Fruit fly (Drosophila melanogaster) whole organism, wandering third instar larva: ENCODE data around the gene Jwa.

Experiments
- Abd-B ChIP-seq: fragments of >200 bp; optimal IDR thresholded peaks from 2 replicates; lab custom pipeline; 2017; ENCODE audit warnings: missing biosample characterization, missing genetic modification characterization
- CG32264 ChIP-seq: fragments of 200-800 bp; sonication (Bioruptor generic); optimal IDR thresholded peaks from 2 replicates; lab custom pipeline; 2016; ENCODE audit warnings: missing biosample characterization, missing genetic modification characterization
- CG9705 ChIP-seq: fragments of 200-800 bp; sonication (Bioruptor generic); optimal IDR thresholded peaks from 2 replicates; lab custom pipeline; 2018; ENCODE audit warnings: missing biosample characterization, mild to moderate bottlenecking, missing genetic modification characterization
- CrebA ChIP-seq: fragments of 200-800 bp; sonication (Bioruptor generic); optimal IDR thresholded peaks from 2 replicates; lab custom pipeline; 2016; ENCODE audit warnings: missing biosample characterization, mild to moderate bottlenecking, missing genetic modification characterization, borderline replicate concordance
- Dfd ChIP-seq: fragments of >200 bp; optimal IDR thresholded peaks from 2 replicates; lab custom pipeline; 2017; ENCODE audit warnings: missing biosample characterization, missing genetic modification characterization
- Dif ChIP-seq: fragments of 200-275, 200-300 bp; sonication (Bioruptor generic); optimal IDR thresholded peaks from 2 replicates; lab custom pipeline; 2018; ENCODE audit warnings: missing biosample characterization, missing genetic modification characterization; ENCODE audit not compliant: partially characterized antibody
- GATAd ChIP-seq: sonication (Bioruptor generic); optimal IDR thresholded peaks from 2 replicates; lab custom pipeline; 2016; ENCODE audit warnings: missing biosample characterization, missing genetic modification characterization
- HLH106 ChIP-seq: fragments of 200-800 bp; optimal IDR thresholded peaks from 3 replicates; lab custom pipeline; 2019; ENCODE audit warnings: missing biosample characterization, mild to moderate bottlenecking, missing genetic modification characterization, moderate library complexity
- Hnf4 ChIP-seq: fragments of 200-800 bp; sonication (Bioruptor generic); optimal IDR thresholded peaks from 2 replicates; lab custom pipeline; 2016; ENCODE audit warnings: missing biosample characterization, mild to moderate bottlenecking, missing genetic modification characterization
- Hr78 ChIP-seq: fragments of >200 bp; optimal IDR thresholded peaks from 2 replicates; lab custom pipeline; 2017; ENCODE audit warnings: missing biosample characterization, missing genetic modification characterization
- Hr83 ChIP-seq: fragments of 200-300 bp; sonication (Bioruptor generic); optimal IDR thresholded peaks from 2 replicates; lab custom pipeline; 2016; ENCODE audit warnings: missing biosample characterization, mild to moderate bottlenecking, missing genetic modification characterization, moderate library complexity; ENCODE audit not compliant: poor library complexity, severe bottlenecking
- Jra ChIP-seq: sonication (Bioruptor generic); optimal IDR thresholded peaks from 2 replicates; lab custom pipeline; 2016; ENCODE audit warnings: missing biosample characterization, missing genetic modification characterization
- Myc ChIP-seq: fragments of >200 bp; optimal IDR thresholded peaks from 2 replicates; lab custom pipeline; 2017
- N ChIP-seq: fragments of >200 bp; optimal IDR thresholded peaks from 2 replicates; lab custom pipeline; 2018; ENCODE audit warnings: missing biosample characterization, missing external identifiers, missing genetic modification characterization
- OdsH ChIP-seq: fragments of 200-800 bp; sonication (Bioruptor generic); optimal IDR thresholded peaks from 2 replicates; lab custom pipeline; 2016; ENCODE audit warnings: missing biosample characterization, mild to moderate bottlenecking, missing genetic modification characterization
- Rel ChIP-seq, 2 experiments: fragments of 200-800 bp; sonication (Bioruptor generic) in 1 of 2; optimal IDR thresholded peaks; 2 replicates in 1 of 2; 3 replicates in 1 of 2; lab custom pipeline; 2016 to 2019; ENCODE audit warnings: mild to moderate bottlenecking in 2 of 2, missing biosample characterization in 2 of 2, missing genetic modification characterization in 2 of 2, moderate library complexity in 1 of 2
- Sp1 ChIP-seq: fragments of 200-800 bp; sonication (Bioruptor generic); optimal IDR thresholded peaks from 3 replicates; lab custom pipeline; 2019; ENCODE audit warnings: missing biosample characterization, mild to moderate bottlenecking, missing genetic modification characterization, moderate library complexity
- br ChIP-seq: fragments of 200-800 bp; sonication (Bioruptor generic); optimal IDR thresholded peaks from 2 replicates; lab custom pipeline; 2016; ENCODE audit warnings: missing biosample characterization, missing genetic modification characterization
- brk ChIP-seq: fragments of 200-800 bp; sonication (Bioruptor generic); optimal IDR thresholded peaks from 2 replicates; lab custom pipeline; 2016; ENCODE audit warnings: missing biosample characterization, mild to moderate bottlenecking, missing genetic modification characterization
- dl ChIP-seq, 2 experiments: fragments of 175-275, 200-275 bp in 1 of 2; fragments of 200-275 bp in 1 of 2; sonication (Bioruptor generic); optimal IDR thresholded peaks; lab custom pipeline; 2018; ENCODE audit warnings: mild to moderate bottlenecking in 2 of 2, missing biosample characterization in 2 of 2, missing genetic modification characterization in 2 of 2, moderate library complexity in 2 of 2; ENCODE audit not compliant: partially characterized antibody in 2 of 2, insufficient read depth in 1 of 2
- dmrt93B ChIP-seq: fragments of 200-800 bp; sonication (Bioruptor generic); optimal IDR thresholded peaks from 2 replicates; lab custom pipeline; 2018; ENCODE audit warnings: missing biosample characterization, mild to moderate bottlenecking, missing genetic modification characterization
- dsf ChIP-seq: sonication (Bioruptor generic); optimal IDR thresholded peaks from 2 replicates; lab custom pipeline; 2016; ENCODE audit warnings: missing biosample characterization, missing genetic modification characterization, borderline replicate concordance
- ey ChIP-seq: fragments of 200-800 bp; sonication (Bioruptor generic); optimal IDR thresholded peaks from 2 replicates; lab custom pipeline; 2016; ENCODE audit warnings: missing biosample characterization, missing genetic modification characterization
- foxo ChIP-seq, 2 experiments: fragments of 200-800 bp; sonication (Bioruptor generic); optimal IDR thresholded peaks; 2 replicates in 1 of 2; 3 replicates in 1 of 2; lab custom pipeline; 2016 to 2017; ENCODE audit warnings: missing biosample characterization in 2 of 2, missing genetic modification characterization in 2 of 2
- fru ChIP-seq: fragments of 200-800 bp; sonication (Bioruptor generic); optimal IDR thresholded peaks from 3 replicates; lab custom pipeline; 2016; ENCODE audit warnings: missing biosample characterization, mild to moderate bottlenecking, missing genetic modification characterization
- h ChIP-seq: fragments of 200-800 bp; sonication (Bioruptor generic); optimal IDR thresholded peaks from 3 replicates; lab custom pipeline; 2016; ENCODE audit warnings: missing biosample characterization, mild to moderate bottlenecking, missing genetic modification characterization
- jim ChIP-seq: fragments of 175-275, 200-325 bp; sonication (Bioruptor generic); optimal IDR thresholded peaks from 2 replicates; lab custom pipeline; 2016; ENCODE audit warnings: missing biosample characterization, mild to moderate bottlenecking, missing genetic modification characterization
- lola ChIP-seq: fragments of >200 bp; optimal IDR thresholded peaks from 2 replicates; lab custom pipeline; 2017; ENCODE audit warnings: missing biosample characterization, missing genetic modification characterization
- pan ChIP-seq: fragments of >200 bp; optimal IDR thresholded peaks from 2 replicates; lab custom pipeline; 2017
- psq ChIP-seq: fragments of 200-800 bp; sonication (Bioruptor generic); optimal IDR thresholded peaks from 3 replicates; lab custom pipeline; 2017; ENCODE audit warnings: missing biosample characterization, mild to moderate bottlenecking, missing genetic modification characterization, moderate library complexity
- rgr ChIP-seq: fragments of 200-800 bp; sonication (Bioruptor generic); optimal IDR thresholded peaks from 3 replicates; lab custom pipeline; 2016; ENCODE audit warnings: missing biosample characterization, mild to moderate bottlenecking, missing genetic modification characterization
- sage ChIP-seq: fragments of 200-800 bp; sonication (Bioruptor generic); optimal IDR thresholded peaks from 2 replicates; lab custom pipeline; 2016; ENCODE audit warnings: missing biosample characterization, mild to moderate bottlenecking, missing genetic modification characterization
- sv ChIP-seq: fragments of 200-800 bp; sonication (Bioruptor generic); optimal IDR thresholded peaks from 3 replicates; lab custom pipeline; 2016; ENCODE audit warnings: missing biosample characterization, missing genetic modification characterization
- tai ChIP-seq: sonication (Bioruptor generic); optimal IDR thresholded peaks from 2 replicates; lab custom pipeline; 2016; ENCODE audit warnings: missing biosample characterization, missing genetic modification characterization
- usp ChIP-seq: fragments of >200 bp; optimal IDR thresholded peaks from 2 replicates; lab custom pipeline; 2017; ENCODE audit warnings: missing biosample characterization, missing genetic modification characterization
- woc ChIP-seq: sonication (Bioruptor generic); optimal IDR thresholded peaks from 2 replicates; lab custom pipeline; 2016; ENCODE audit warnings: missing biosample characterization, mild to moderate bottlenecking, missing genetic modification characterization

The Jwa gene

DNA sequence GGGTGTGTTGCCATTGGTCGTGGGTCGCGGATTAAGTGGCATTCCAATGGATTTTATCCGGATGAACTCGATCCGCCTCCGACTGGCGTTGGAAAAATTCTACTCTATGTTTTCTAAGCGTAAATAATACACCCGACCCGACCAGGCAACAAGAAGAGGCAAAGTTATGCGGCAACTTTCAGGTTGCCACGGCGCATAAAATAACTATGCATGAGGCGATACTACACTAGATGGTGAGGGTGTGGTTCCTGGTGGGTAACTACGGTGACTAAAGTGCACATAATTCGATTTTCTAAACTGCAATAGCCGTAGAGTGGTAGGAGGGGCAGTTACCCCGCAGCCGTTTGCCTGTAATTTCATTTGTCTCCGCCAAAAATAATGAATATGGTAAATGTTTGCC, 34.4 kb downstream of the Jwa start, which contains the start of gene CG43338:
TSS of gene CG43338 (minus strand) at position 101 of the 400 bp plus-strand sequence.
- TF ChIP-seq Hr78 (GFP tag; lab: Kevin White, UChicago) (no peak), fru (no peak), Hnf4 (GFP tag; lab: Kevin White, UChicago) (no peak), Jra (GFP tag; lab: Kevin White, UChicago) (no peak)
- TF ChIP-seq, all 38 proteins: peak for 0

DNA sequence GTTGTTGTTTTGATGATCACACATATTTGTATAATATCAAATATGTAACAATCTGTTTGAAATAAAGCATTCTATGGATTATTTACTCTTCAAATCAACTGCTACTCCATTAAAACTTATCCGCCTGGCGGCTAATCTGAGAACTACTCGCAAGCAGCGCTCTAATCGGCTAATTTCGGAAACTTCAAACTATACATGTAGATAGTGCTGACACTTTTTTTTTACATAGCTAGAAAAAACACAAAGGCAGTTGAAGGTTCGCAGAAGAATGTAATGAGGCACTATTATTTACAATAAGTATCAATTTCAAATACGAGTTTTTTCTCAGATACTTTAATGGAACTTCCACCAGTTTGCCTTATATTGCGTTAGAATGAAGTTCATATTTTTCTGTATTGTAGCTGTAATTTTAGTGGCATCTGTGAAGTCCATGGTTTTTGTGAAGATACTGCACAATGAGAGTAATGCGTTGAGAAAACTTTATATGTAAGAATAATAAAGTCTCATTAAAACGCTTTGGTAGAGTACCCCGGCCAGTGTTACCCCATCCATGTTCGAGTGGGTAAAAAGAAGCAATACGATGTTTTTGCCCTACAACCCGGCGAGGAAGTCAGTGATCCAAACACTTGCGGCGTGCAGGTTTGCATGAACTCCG, 39.4 kb downstream of the Jwa start:
- TF ChIP-seq Jra (GFP tag; lab: Kevin White, UChicago), result no peak
- TF ChIP-seq N (GFP tag; lab: Kevin White, UChicago), result no peak
- no peak for TF ChIP-seq br (GFP tag; lab: Kevin White, UChicago)
- TF ChIP-seq woc (GFP tag; lab: Kevin White, UChicago), result no peak
- TF ChIP-seq pan (lab: Kevin White, UChicago), result no peak
- TF ChIP-seq OdsH, result peak; percentile 31
- TF ChIP-seq usp, result no peak
- TF ChIP-seq psq, result peak; percentile 3
- TF ChIP-seq sage (GFP tag; lab: Kevin White, UChicago), result no peak
- TF ChIP-seq Dif (GFP tag; lab: Kevin White, UChicago), result no peak
- no peak for TF ChIP-seq tai (GFP tag; lab: Kevin White, UChicago)
- TF ChIP-seq CrebA (GFP tag; lab: Kevin White, UChicago), result no peak
- no peak for TF ChIP-seq Dfd (GFP tag; lab: Kevin White, UChicago)
- TF ChIP-seq lola (GFP tag; lab: Kevin White, UChicago), result no peak
- peak in 1 of 2 experiments; percentile 47 for TF ChIP-seq foxo (GFP tag; optimal IDR thresholded peaks at IDR 0.05; lab: Kevin White, UChicago)
- TF ChIP-seq h, result no peak
- TF ChIP-seq CG9705 (GFP tag; lab: Kevin White, UChicago), result peak; percentile 18
- TF ChIP-seq ey (GFP tag; lab: Kevin White, UChicago), result no peak
- TF ChIP-seq rgr (GFP tag; lab: Kevin White, UChicago), result no peak
- no peak for TF ChIP-seq Rel (GFP tag; optimal IDR thresholded peaks at IDR 0.05; lab: Kevin White, UChicago)
- no peak for TF ChIP-seq Rel (tag; optimal IDR thresholded peaks at IDR 0.05; lab: Kevin White, UChicago)
- peak; percentile 17 for TF ChIP-seq sv
- TF ChIP-seq fru, result no peak
- peak; percentile 34 for TF ChIP-seq HLH106 (tag; lab: Kevin White, UChicago)
- TF ChIP-seq Hr83, result peak; percentile 38
- TF ChIP-seq dl (GFP tag; optimal IDR thresholded peaks at IDR 0.05; lab: Kevin White, UChicago; ENCODE audit: insufficient read depth in 1 of 2, partially characterized antibody in 2 of 2), result no peak
- TF ChIP-seq Myc (lab: Kevin White, UChicago), result peak; percentile 97
- TF ChIP-seq dmrt93B (GFP tag; lab: Kevin White, UChicago), result peak; percentile 10
- no peak for TF ChIP-seq Abd-B (GFP tag; lab: Kevin White, UChicago)

DNA sequence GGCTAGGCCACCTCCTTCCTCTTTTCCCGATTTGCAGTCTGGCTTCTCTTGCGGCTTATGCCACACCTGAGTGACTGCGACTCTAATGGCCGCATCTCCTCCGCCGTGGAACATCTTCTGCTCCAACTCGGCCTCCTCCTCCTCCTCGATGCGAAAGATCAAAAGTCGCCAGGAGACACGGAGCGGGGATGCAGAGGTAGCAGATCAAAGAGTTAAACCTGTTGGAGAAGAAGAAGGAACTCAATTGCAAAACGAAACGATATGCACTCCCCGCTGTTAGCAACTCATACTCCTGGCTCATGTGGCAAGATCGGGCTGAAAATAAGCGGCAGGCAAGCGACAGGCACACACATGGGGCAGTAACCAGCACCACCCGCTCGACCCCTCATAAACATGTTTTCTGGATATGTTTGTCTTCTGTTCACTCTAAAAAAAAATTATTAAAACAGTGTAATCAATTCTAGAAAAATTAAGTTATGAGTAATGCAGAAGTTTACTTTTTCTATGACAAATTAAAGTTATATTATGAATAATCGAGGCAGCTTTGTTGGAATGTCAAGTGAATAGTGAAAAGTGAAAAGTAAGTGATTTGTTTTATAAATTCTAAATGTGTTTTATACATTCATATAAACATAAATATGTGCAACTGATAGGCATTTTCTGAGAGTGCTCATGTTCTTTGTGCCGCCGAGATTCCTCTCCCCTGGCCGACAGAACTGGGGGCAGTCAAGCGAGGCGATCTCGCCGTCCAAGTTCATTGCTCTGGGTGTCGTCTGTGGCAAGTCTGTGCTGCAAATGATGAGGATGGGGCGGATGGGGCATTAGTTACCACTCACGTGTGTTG, 40.6 kb downstream of the Jwa start:
- TF ChIP-seq foxo (GFP tag; optimal IDR thresholded peaks at IDR 0.05; lab: Kevin White, UChicago), result peak in 1 of 2 experiments; percentile 85
- peak; percentile 86 for TF ChIP-seq h
- TF ChIP-seq tai (GFP tag; lab: Kevin White, UChicago), result no peak
- peak; percentile 68 for TF ChIP-seq Dif (GFP tag; lab: Kevin White, UChicago)
- TF ChIP-seq OdsH, result peak; percentile 88
- no peak for TF ChIP-seq usp
- TF ChIP-seq Dfd (GFP tag; lab: Kevin White, UChicago), result no peak
- peak; percentile 50 for TF ChIP-seq sage (GFP tag; lab: Kevin White, UChicago)
- no peak for TF ChIP-seq sv
- peak in 1 of 2 experiments; percentile 40 for TF ChIP-seq dl (GFP tag; optimal IDR thresholded peaks at IDR 0.05; lab: Kevin White, UChicago; ENCODE audit: insufficient read depth in 1 of 2, partially characterized antibody in 2 of 2)
- peak; percentile 91 for TF ChIP-seq HLH106 (tag; lab: Kevin White, UChicago)
- TF ChIP-seq GATAd, result no peak
- peak; percentile 57 for TF ChIP-seq Hr83
- no peak for TF ChIP-seq CrebA (GFP tag; lab: Kevin White, UChicago)
- TF ChIP-seq pan (lab: Kevin White, UChicago), result no peak
- TF ChIP-seq dsf, result no peak
- TF ChIP-seq lola (GFP tag; lab: Kevin White, UChicago), result no peak
- no peak for TF ChIP-seq brk (GFP tag; lab: Kevin White, UChicago)
- peak; percentile 72 for TF ChIP-seq CG9705 (GFP tag; lab: Kevin White, UChicago)
- peak; percentile 81 for TF ChIP-seq ey (GFP tag; lab: Kevin White, UChicago)
- peak; percentile 95 for TF ChIP-seq woc (GFP tag; lab: Kevin White, UChicago)
- TF ChIP-seq jim (GFP tag; lab: Kevin White, UChicago), result no peak
- TF ChIP-seq Rel (GFP tag; optimal IDR thresholded peaks at IDR 0.05; lab: Kevin White, UChicago), result no peak
- TF ChIP-seq Rel (tag; optimal IDR thresholded peaks at IDR 0.05; lab: Kevin White, UChicago), result peak; percentile 45
- no peak for TF ChIP-seq Hr78 (GFP tag; lab: Kevin White, UChicago)
- no peak for TF ChIP-seq Myc (lab: Kevin White, UChicago)
- TF ChIP-seq br (GFP tag; lab: Kevin White, UChicago), result peak; percentile 73
- peak; percentile 44 for TF ChIP-seq CG32264 (GFP tag; lab: Kevin White, UChicago)
- peak; percentile 91 for TF ChIP-seq fru
- peak; percentile 68 for TF ChIP-seq rgr (GFP tag; lab: Kevin White, UChicago)
- TF ChIP-seq Sp1, result peak; percentile 87
- peak; percentile 86 for TF ChIP-seq psq
- TF ChIP-seq Jra (GFP tag; lab: Kevin White, UChicago), result peak; percentile 70
- no peak for TF ChIP-seq Abd-B (GFP tag; lab: Kevin White, UChicago)
- peak; percentile 70 for TF ChIP-seq dmrt93B (GFP tag; lab: Kevin White, UChicago)
- TF ChIP-seq N (GFP tag; lab: Kevin White, UChicago), result no peak
